Worm (Caenorhabditis elegans) whole organism, L2 larva: Measurements from ENCODE around the gene gbb-2.

ENCODE experiments used
- C34F6.9 ChIP-seq: fragments of 150-350 bp; optimal IDR thresholded peaks from 2 replicates; lab custom pipeline; 2014; ENCODE audit warnings: missing biosample characterization, missing genetic modification characterization
- F13H6.1 ChIP-seq: sonication (generic microtip); optimal IDR thresholded peaks from 2 replicates; lab custom pipeline; 2016; ENCODE audit warnings: missing genetic modification characterization, missing compliant biosample characterization
- R02D3.7 ChIP-seq: fragments of 150-350 bp; optimal IDR thresholded peaks from 2 replicates; lab custom pipeline; 2014; ENCODE audit warnings: missing biosample characterization, missing genetic modification characterization
- Y55F3AM.14 ChIP-seq: fragments of 200-800 bp; sonication (Bioruptor generic); optimal IDR thresholded peaks from 2 replicates; lab custom pipeline; 2018; ENCODE audit warnings: mild to moderate bottlenecking, missing genetic modification characterization, missing compliant biosample characterization
- ZK546.5 ChIP-seq: sonication (generic microtip); optimal IDR thresholded peaks from 2 replicates; lab custom pipeline; 2017; ENCODE audit warnings: missing biosample characterization, missing genetic modification characterization
- ama-1 ChIP-seq: fragments of 150-350 bp; optimal IDR thresholded peaks from 2 replicates; lab custom pipeline; 2018; ENCODE audit warnings: inconsistent platforms
- blmp-1 ChIP-seq: sonication (generic microtip); optimal IDR thresholded peaks from 2 replicates; lab custom pipeline; 2017; ENCODE audit warnings: missing genetic modification characterization, mild to moderate bottlenecking, missing compliant biosample characterization, antibody characterized with exemption, moderate library complexity; ENCODE audit not compliant: insufficient read depth
- ceh-16 ChIP-seq: fragments of 150-350 bp; optimal IDR thresholded peaks from 2 replicates; lab custom pipeline; 2014; ENCODE audit warnings: missing biosample characterization, missing genetic modification characterization
- crh-2 ChIP-seq: sonication (generic microtip); optimal IDR thresholded peaks from 2 replicates; lab custom pipeline; 2017; ENCODE audit warnings: missing biosample characterization, missing genetic modification characterization
- dmd-4 ChIP-seq: sonication (generic microtip); optimal IDR thresholded peaks from 2 replicates; lab custom pipeline; 2017; ENCODE audit warnings: missing biosample characterization, missing genetic modification characterization
- fos-1 ChIP-seq: fragments of 150-350 bp; optimal IDR thresholded peaks from 2 replicates; lab custom pipeline; 2014; ENCODE audit warnings: missing biosample characterization, missing genetic modification characterization
- gmeb-1 ChIP-seq: fragments of 150-350 bp; optimal IDR thresholded peaks from 2 replicates; lab custom pipeline; 2014; ENCODE audit warnings: missing biosample characterization, missing genetic modification characterization
- lin-11 ChIP-seq: fragments of 150-350 bp; sonication (generic microtip); optimal IDR thresholded peaks from 2 replicates; lab custom pipeline; 2014; ENCODE audit warnings: missing biosample characterization, missing genetic modification characterization, inconsistent platforms, mixed read lengths
- lin-39 ChIP-seq: fragments of 150-350 bp; optimal IDR thresholded peaks from 2 replicates; lab custom pipeline; 2014; ENCODE audit warnings: missing biosample characterization, missing genetic modification reagents, missing genetic modification characterization
- lsy-2 ChIP-seq, 2 experiments: fragments of 150-350 bp in 1 of 2; sonication (generic microtip) in 1 of 2; optimal IDR thresholded peaks; 2 replicates each; lab custom pipeline; 2014 to 2017; ENCODE audit warnings: missing biosample characterization in 2 of 2, missing genetic modification characterization in 2 of 2
- mab-5 ChIP-seq: fragments of 150-350 bp; optimal IDR thresholded peaks from 2 replicates; lab custom pipeline; 2014; ENCODE audit warnings: missing biosample characterization, missing genetic modification characterization
- mdl-1 ChIP-seq, 2 experiments: fragments of 150-350 bp in 1 of 2; sonication (generic microtip) in 1 of 2; optimal IDR thresholded peaks; 2 replicates each; lab custom pipeline; 2017; ENCODE audit warnings: missing biosample characterization in 2 of 2, missing genetic modification characterization in 2 of 2
- nhr-10 ChIP-seq: sonication (generic microtip); optimal IDR thresholded peaks from 2 replicates; lab custom pipeline; 2017; ENCODE audit warnings: missing biosample characterization, missing genetic modification characterization
- nhr-11 ChIP-seq: fragments of 150-350 bp; optimal IDR thresholded peaks from 2 replicates; lab custom pipeline; 2014; ENCODE audit warnings: missing biosample characterization, missing genetic modification characterization
- nhr-129 ChIP-seq: fragments of 150-350 bp; optimal IDR thresholded peaks from 2 replicates; lab custom pipeline; 2014; ENCODE audit warnings: missing biosample characterization, missing genetic modification characterization
- nhr-21 ChIP-seq: fragments of 150-350 bp; optimal IDR thresholded peaks from 2 replicates; lab custom pipeline; 2014; ENCODE audit warnings: missing biosample characterization, missing genetic modification characterization
- nhr-237 ChIP-seq: fragments of 150-350 bp; optimal IDR thresholded peaks from 2 replicates; lab custom pipeline; 2014; ENCODE audit warnings: missing biosample characterization, missing genetic modification characterization
- nhr-25 ChIP-seq: fragments of 150-350 bp; sonication (generic microtip); optimal IDR thresholded peaks from 3 replicates; lab custom pipeline; 2014; ENCODE audit warnings: missing biosample characterization, missing genetic modification characterization
- nhr-6 ChIP-seq: fragments of 150-350 bp; optimal IDR thresholded peaks from 2 replicates; lab custom pipeline; 2014; ENCODE audit warnings: missing biosample characterization, missing genetic modification characterization
- sem-4 ChIP-seq: fragments of 150-350 bp; optimal IDR thresholded peaks from 2 replicates; lab custom pipeline; 2014; ENCODE audit warnings: missing biosample characterization, missing genetic modification reagents, missing genetic modification characterization
- skn-1 ChIP-seq: sonication (generic microtip); optimal IDR thresholded peaks from 2 replicates; lab custom pipeline; 2017; ENCODE audit warnings: missing biosample characterization, missing genetic modification characterization
- sma-3 ChIP-seq: sonication (generic microtip); optimal IDR thresholded peaks from 2 replicates; lab custom pipeline; 2016; ENCODE audit warnings: missing genetic modification reagents, missing genetic modification characterization, missing compliant biosample characterization
- sma-9 ChIP-seq, 2 experiments: fragments of 150-350 bp in 1 of 2; sonication (generic microtip) in 1 of 2; optimal IDR thresholded peaks; 2 replicates each; lab custom pipeline; 2014 to 2016; ENCODE audit warnings: missing genetic modification characterization in 2 of 2, mild to moderate bottlenecking in 1 of 2, missing biosample characterization in 1 of 2, missing compliant biosample characterization in 1 of 2, missing genetic modification reagents in 1 of 2, moderate library complexity in 1 of 2
- unc-55 ChIP-seq: fragments of 150-350 bp; sonication (generic microtip); optimal IDR thresholded peaks from 3 replicates; lab custom pipeline; 2014; ENCODE audit warnings: missing biosample characterization, missing genetic modification reagents, missing genetic modification characterization
- unc-62 ChIP-seq: fragments of 150-350 bp; optimal IDR thresholded peaks from 2 replicates; lab custom pipeline; 2014; ENCODE audit warnings: missing biosample characterization, missing genetic modification reagents, missing genetic modification characterization
- zag-1 ChIP-seq: fragments of 150-350 bp; optimal IDR thresholded peaks from 2 replicates; lab custom pipeline; 2014; ENCODE audit warnings: missing biosample characterization, missing genetic modification characterization
- ztf-11 ChIP-seq: sonication (generic microtip); optimal IDR thresholded peaks from 2 replicates; lab custom pipeline; 2017; ENCODE audit warnings: missing biosample characterization, missing genetic modification characterization
- ztf-4 ChIP-seq: fragments of 150-350 bp; optimal IDR thresholded peaks from 2 replicates; lab custom pipeline; 2014; ENCODE audit warnings: missing biosample characterization, missing genetic modification characterization

The gbb-2 gene

DNA sequence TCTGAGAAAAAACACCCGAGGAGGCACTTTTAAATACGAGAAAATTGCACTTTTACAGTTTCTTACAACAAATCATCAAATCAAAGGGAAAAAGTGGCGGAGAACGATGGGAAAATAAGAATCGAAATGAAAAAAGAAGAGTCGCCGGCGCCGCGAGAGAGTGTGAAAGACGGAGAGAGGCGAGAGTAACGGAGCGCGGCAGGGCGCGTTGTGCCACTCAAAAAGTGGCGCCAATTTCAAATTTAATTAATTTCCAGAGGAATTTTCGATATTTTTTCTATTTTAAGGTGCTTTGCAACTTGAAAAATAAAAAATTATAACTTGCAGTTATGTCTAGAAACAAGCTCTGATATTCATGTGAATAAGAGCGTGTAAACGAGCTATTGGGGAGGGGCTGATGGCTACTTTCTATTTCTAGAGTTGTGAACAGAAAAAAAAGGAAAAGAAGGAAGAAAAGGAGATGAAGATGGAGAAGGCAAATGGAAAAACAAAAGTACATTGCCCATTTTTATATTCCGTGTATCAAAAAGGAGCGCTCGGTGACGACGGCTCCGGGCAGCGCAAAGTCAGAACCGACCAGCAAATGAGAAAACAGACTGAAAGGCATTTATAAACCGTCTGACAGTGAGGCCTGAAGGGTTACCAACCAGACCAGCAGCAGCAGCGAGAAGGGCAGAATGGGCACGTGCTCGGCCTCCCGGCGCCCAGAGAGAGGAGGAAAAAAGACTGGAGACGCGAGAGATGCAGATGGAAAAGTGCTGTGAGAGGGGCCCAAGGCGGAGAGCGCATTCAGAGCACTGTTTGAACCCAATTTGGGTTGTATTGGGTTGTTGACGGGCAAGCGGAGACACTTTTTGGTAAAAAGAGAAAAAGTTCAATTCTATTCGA lies 35.4 kb downstream of the gbb-2 start:
- TF ChIP-seq sma-3: peak; percentile 5
- TF ChIP-seq gmeb-1 (tag; lab: Kevin White, UChicago): peak; percentile 41
- TF ChIP-seq unc-55 (GFP tag; lab: Kevin White, UChicago): peak; percentile 31
- no peak for TF ChIP-seq nhr-10 (tag; lab: Kevin White, UChicago)
- TF ChIP-seq lin-39 (tag; lab: Kevin White, UChicago): no peak
- TF ChIP-seq nhr-129 (tag; lab: Kevin White, UChicago): peak; percentile 69
- no peak for TF ChIP-seq lin-11 (tag; lab: Kevin White, UChicago)
- peak; percentile 50 for TF ChIP-seq sma-9 (GFP tag; optimal IDR thresholded peaks at IDR 0.05; lab: Kevin White, UChicago)
- TF ChIP-seq sma-9 (tag; optimal IDR thresholded peaks at IDR 0.05; lab: Kevin White, UChicago): no peak
- no peak for TF ChIP-seq nhr-11 (tag; lab: Kevin White, UChicago)
- no peak for TF ChIP-seq nhr-25 (tag; lab: Kevin White, UChicago)
- no peak for TF ChIP-seq nhr-21 (tag; lab: Kevin White, UChicago)
- no peak for TF ChIP-seq dmd-4 (tag; lab: Kevin White, UChicago)
- TF ChIP-seq F13H6.1 (tag; lab: Kevin White, UChicago): peak; percentile 56
- TF ChIP-seq lsy-2 (tag; optimal IDR thresholded peaks at IDR 0.05; lab: Kevin White, UChicago): peak in 1 of 2 experiments; percentile 28
- peak; percentile 71 to 85 for TF ChIP-seq mdl-1 (tag; optimal IDR thresholded peaks at IDR 0.05; lab: Kevin White, UChicago)
- TF ChIP-seq ztf-11 (tag; lab: Kevin White, UChicago): no peak
- no peak for TF ChIP-seq R02D3.7 (tag; lab: Kevin White, UChicago)
- TF ChIP-seq, all 48 proteins: peak for 8

- TF ChIP-seq blmp-1 (tag; lab: Kevin White, UChicago): no peak
- peak; percentile 14 for TF ChIP-seq zag-1 (tag; lab: Kevin White, UChicago)
- TF ChIP-seq skn-1 (tag; lab: Kevin White, UChicago): peak; percentile 26
- TF ChIP-seq unc-62 (GFP tag; lab: Kevin White, UChicago): no peak
- peak; percentile 23 for TF ChIP-seq gmeb-1 (tag; lab: Kevin White, UChicago)
- no peak for TF ChIP-seq ceh-16 (tag; lab: Kevin White, UChicago)
- TF ChIP-seq nhr-6 (tag; lab: Kevin White, UChicago): no peak
- peak; percentile 64 for TF ChIP-seq F13H6.1 (tag; lab: Kevin White, UChicago)
- TF ChIP-seq unc-55 (GFP tag; lab: Kevin White, UChicago): peak; percentile 44
- peak; percentile 18 for TF ChIP-seq nhr-21 (tag; lab: Kevin White, UChicago)
- peak; percentile 2 to 74 for TF ChIP-seq lsy-2 (tag; optimal IDR thresholded peaks at IDR 0.05; lab: Kevin White, UChicago)
- no peak for TF ChIP-seq nhr-10 (tag; lab: Kevin White, UChicago)
- TF ChIP-seq mdl-1 (tag; optimal IDR thresholded peaks at IDR 0.05; lab: Kevin White, UChicago): peak; percentile 56 to 91
- TF ChIP-seq Y55F3AM.14 (GFP tag; lab: Kevin White, UChicago): peak; percentile 57
- peak; percentile 9 for TF ChIP-seq sma-3
- peak; percentile 89 for TF ChIP-seq nhr-129 (tag; lab: Kevin White, UChicago)
- peak; percentile 38 for TF ChIP-seq fos-1 (tag; lab: Kevin White, UChicago)
- peak; percentile 52 for TF ChIP-seq ama-1
- peak; percentile 70 for TF ChIP-seq crh-2 (tag; lab: Kevin White, UChicago)
- peak; percentile 72 for TF ChIP-seq C34F6.9 (tag; lab: Kevin White, UChicago)
- TF ChIP-seq nhr-237: no peak
- peak; percentile 29 for TF ChIP-seq sem-4 (tag; lab: Kevin White, UChicago)
- TF ChIP-seq lin-11 (tag; lab: Kevin White, UChicago): peak; percentile 88
- TF ChIP-seq sma-9 (GFP tag; optimal IDR thresholded peaks at IDR 0.05; lab: Kevin White, UChicago): peak; percentile 71
- no peak for TF ChIP-seq sma-9 (tag; optimal IDR thresholded peaks at IDR 0.05; lab: Kevin White, UChicago)
- TF ChIP-seq ztf-4 (tag; lab: Kevin White, UChicago): no peak
Measured at ce11 chrIV:4469770-4470709, 36.5 kb downstream of the gbb-2 start.

- TF ChIP-seq nhr-11 (tag; lab: Kevin White, UChicago): no peak
- TF ChIP-seq mdl-1 (tag; optimal IDR thresholded peaks at IDR 0.05; lab: Kevin White, UChicago): no peak
- no peak for TF ChIP-seq unc-55 (GFP tag; lab: Kevin White, UChicago)
- no peak for TF ChIP-seq crh-2 (tag; lab: Kevin White, UChicago)
- peak; percentile 59 for TF ChIP-seq ama-1
- no peak for TF ChIP-seq mab-5 (tag; lab: Kevin White, UChicago)
- TF ChIP-seq ceh-16 (tag; lab: Kevin White, UChicago): no peak
- TF ChIP-seq lin-39 (tag; lab: Kevin White, UChicago): no peak
- TF ChIP-seq nhr-6 (tag; lab: Kevin White, UChicago): no peak
- TF ChIP-seq Y55F3AM.14 (GFP tag; lab: Kevin White, UChicago): peak; percentile 11
- no peak for TF ChIP-seq ZK546.5
- TF ChIP-seq, all 48 proteins: peak for 2
Measured at ce11 chrIV:4469055-4469454, 37.5 kb downstream of the gbb-2 start.
